Worm (Caenorhabditis elegans) whole organism, young adult: ENCODE results near the gene csn-5.

Source experiments
- B0035.1 ChIP-seq: sonication (generic microtip); optimal IDR thresholded peaks from 2 replicates; lab custom pipeline; 2016; ENCODE audit warnings: missing genetic modification characterization, mild to moderate bottlenecking, missing compliant biosample characterization, missing genotype, missing genetic modification reagents
- F22D6.2 ChIP-seq: sonication (generic microtip); optimal IDR thresholded peaks from 2 replicates; lab custom pipeline; 2016; ENCODE audit warnings: mild to moderate bottlenecking, missing genetic modification characterization, missing compliant biosample characterization
- T07F8.4 ChIP-seq: sonication (generic microtip); optimal IDR thresholded peaks from 2 replicates; lab custom pipeline; 2016; ENCODE audit warnings: mild to moderate bottlenecking, missing genetic modification characterization, moderate library complexity, missing compliant biosample characterization
- die-1 ChIP-seq: sonication (generic microtip); optimal IDR thresholded peaks from 2 replicates; lab custom pipeline; 2016; ENCODE audit warnings: missing genotype, mild to moderate bottlenecking, missing genetic modification characterization, missing compliant biosample characterization
- fkh-3 ChIP-seq: sonication (generic microtip); optimal IDR thresholded peaks from 2 replicates; lab custom pipeline; 2016; ENCODE audit warnings: mild to moderate bottlenecking, missing genetic modification characterization, missing compliant biosample characterization
- lin-26 ChIP-seq: fragments of 200-800 bp; sonication (Bioruptor generic); IDR thresholded peaks from 2 replicates; pipeline ENCODE4 v1.3.6; 2022; ENCODE audit warnings: missing genetic modification reagents, missing genetic modification characterization, missing compliant biosample characterization
- lin-35 ChIP-seq, 3 experiments: fragments of 150-350 bp in 2 of 3; sonication (generic microtip) in 1 of 3; optimal IDR thresholded peaks; 2 replicates each; lab custom pipeline; 2014 to 2018; ENCODE audit warnings: missing biosample characterization in 3 of 3, missing genetic modification characterization in 3 of 3, missing genetic modification reagents in 3 of 3
- mes-4 ChIP-seq: sonication (generic microtip); optimal IDR thresholded peaks from 2 replicates; lab custom pipeline; 2016; ENCODE audit warnings: missing genotype, missing genetic modification characterization, missing compliant biosample characterization
- repo-1 ChIP-seq: sonication (generic microtip); optimal IDR thresholded peaks from 2 replicates; lab custom pipeline; 2017; ENCODE audit warnings: mild to moderate bottlenecking, missing genetic modification characterization, missing compliant biosample characterization
- snpc-4 ChIP-seq, 5 experiments: fragments of 150-350 bp in 1 of 5; sonication (generic microtip) in 4 of 5; optimal IDR thresholded peaks; 2 replicates each; lab custom pipeline; 2014 to 2018; ENCODE audit warnings: missing genetic modification characterization in 5 of 5, missing biosample characterization in 3 of 5, antibody characterized with exemption in 2 of 5, mild to moderate bottlenecking in 2 of 5, missing compliant biosample characterization in 2 of 5, missing genotype in 2 of 5, moderate library complexity in 2 of 5, missing genetic modification reagents in 1 of 5
- tbp1 ChIP-seq: fragments of 200-800 bp; sonication (Bioruptor generic); optimal IDR thresholded peaks from 2 replicates; lab custom pipeline; 2018; ENCODE audit warnings: mild to moderate bottlenecking, missing genetic modification characterization, missing compliant biosample characterization
- ztf-18 ChIP-seq: sonication (generic microtip); optimal IDR thresholded peaks from 2 replicates; lab custom pipeline; 2016; ENCODE audit warnings: missing genotype, mild to moderate bottlenecking, missing genetic modification characterization, missing compliant biosample characterization

- TF ChIP-seq snpc-4 (GFP tag; optimal IDR thresholded peaks at IDR 0.05; lab: Kevin White, UChicago) (no peak), snpc-4 (tag; optimal IDR thresholded peaks at IDR 0.05; lab: Kevin White, UChicago) (no peak), mes-4 (tag; lab: Kevin White, UChicago) (no peak), repo-1 (no peak), ztf-18 (tag; lab: Kevin White, UChicago) (no peak), lin-35 (GFP tag; optimal IDR thresholded peaks at IDR 0.05; lab: Kevin White, UChicago) (no peak), fkh-3 (tag; lab: Kevin White, UChicago) (no peak), die-1 (tag; lab: Kevin White, UChicago) (no peak), T07F8.4 (tag; lab: Kevin White, UChicago) (no peak), F22D6.2 (tag; lab: Kevin White, UChicago) (no peak), tbp1 (GFP tag; lab: Kevin White, UChicago) (no peak), B0035.1 (tag; lab: Kevin White, UChicago) (no peak), lin-26 (GFP tag; lab: Robert Waterston, UW) (no peak)
Observed at ce11 chrIV:5654693-5655092, 5.4 kb downstream of the csn-5 start.
